Fruit fly (Drosophila melanogaster) whole organism, adult: Measurements from ENCODE around the gene CG43138.

Experiments
- CG11617 ChIP-seq: fragments of 200-800 bp; sonication (Bioruptor generic); optimal IDR thresholded peaks from 2 replicates; lab custom pipeline; 2017; ENCODE audit warnings: mild to moderate bottlenecking, missing biosample characterization, missing genetic modification reagents, missing genetic modification characterization
- CG12768 ChIP-seq: fragments of 200-800 bp; sonication (Bioruptor generic); optimal IDR thresholded peaks from 2 replicates; lab custom pipeline; 2017; ENCODE audit warnings: missing biosample characterization, missing genetic modification characterization, mild to moderate bottlenecking, moderate library complexity, missing genetic modification reagents
- CG1620 ChIP-seq: fragments of 200-800 bp; sonication (Bioruptor generic); optimal IDR thresholded peaks from 2 replicates; lab custom pipeline; 2016; ENCODE audit warnings: missing biosample characterization, missing genetic modification characterization
- CG33017 ChIP-seq: fragments of 200-800 bp; sonication (Bioruptor generic); optimal IDR thresholded peaks from 2 replicates; lab custom pipeline; 2018; ENCODE audit warnings: missing biosample characterization, mild to moderate bottlenecking, missing genetic modification characterization, moderate library complexity
- CG5204 ChIP-seq: fragments of 200-800 bp; sonication (Bioruptor generic); optimal IDR thresholded peaks from 2 replicates; lab custom pipeline; 2016; ENCODE audit warnings: missing biosample characterization, missing genetic modification characterization
- CG7101 ChIP-seq: fragments of 200-800 bp; sonication (Bioruptor generic); optimal IDR thresholded peaks from 2 replicates; lab custom pipeline; 2018; ENCODE audit warnings: missing biosample characterization, mild to moderate bottlenecking, missing genetic modification characterization, moderate library complexity
- Clk ChIP-seq: fragments of 200-800 bp; sonication (Bioruptor generic); optimal IDR thresholded peaks from 2 replicates; lab custom pipeline; 2017; ENCODE audit warnings: missing biosample characterization, missing genetic modification characterization
- Crg-1 ChIP-seq: fragments of 200-800 bp; sonication (Bioruptor generic); optimal IDR thresholded peaks from 2 replicates; lab custom pipeline; 2016; ENCODE audit warnings: missing biosample characterization, missing genetic modification characterization
- Hr96 ChIP-seq: fragments of 200-800 bp; sonication (Bioruptor generic); optimal IDR thresholded peaks from 2 replicates; lab custom pipeline; 2016; ENCODE audit warnings: missing biosample characterization, missing genetic modification characterization
- Mnt ChIP-seq: fragments of 200-800 bp; sonication (Bioruptor generic); optimal IDR thresholded peaks from 2 replicates; lab custom pipeline; 2016; ENCODE audit warnings: missing biosample characterization, mild to moderate bottlenecking, missing genetic modification characterization
- cic ChIP-seq: fragments of 200-800 bp; sonication (Bioruptor generic); optimal IDR thresholded peaks from 2 replicates; lab custom pipeline; 2017; ENCODE audit warnings: missing biosample characterization, mild to moderate bottlenecking, missing genetic modification characterization, moderate library complexity
- cnc ChIP-seq, 2 experiments: fragments of >200 bp; optimal IDR thresholded peaks; 2 replicates each; lab custom pipeline; 2017
- pad ChIP-seq: fragments of 200-800 bp; sonication (Bioruptor generic); optimal IDR thresholded peaks from 3 replicates; lab custom pipeline; 2017; ENCODE audit warnings: missing biosample characterization, missing genetic modification characterization, mild to moderate bottlenecking, moderate library complexity, missing genetic modification reagents
- tj ChIP-seq: fragments of 200-800 bp; sonication (Bioruptor generic); optimal IDR thresholded peaks from 3 replicates; lab custom pipeline; 2017; ENCODE audit warnings: missing biosample characterization, mild to moderate bottlenecking, missing genetic modification characterization, moderate library complexity

DNA sequence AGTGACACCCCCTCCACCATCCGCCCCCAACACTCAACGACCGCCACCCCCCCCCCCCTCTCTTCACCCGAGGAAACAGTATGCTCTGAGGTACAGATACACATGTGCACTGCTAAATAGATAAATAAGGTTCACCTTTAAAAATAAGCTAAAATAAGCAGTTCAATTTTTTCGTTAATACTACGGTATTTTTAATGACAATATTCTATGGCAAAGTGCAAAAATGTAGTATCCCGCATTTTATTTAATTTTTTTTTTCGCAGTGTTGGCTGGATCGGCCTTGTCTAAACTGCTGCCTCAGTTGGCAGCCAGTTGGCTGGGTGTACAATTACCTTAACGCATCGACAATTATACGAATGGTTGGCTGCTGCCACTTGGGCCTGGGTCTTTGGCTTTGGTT is 11.0 kb downstream of the CG43138 start:
- TF ChIP-seq cnc (optimal IDR thresholded peaks at IDR 0.05; lab: Kevin White, UChicago) (no peak), CG33017 (tag; lab: Kevin White, UChicago) (no peak), Mnt (GFP tag; lab: Kevin White, UChicago) (no peak), Hr96 (GFP tag; lab: Kevin White, UChicago) (no peak), CG11617 (no peak), Clk (GFP tag; lab: Kevin White, UChicago) (no peak), CG7101 (tag; lab: Kevin White, UChicago) (no peak), CG5204 (no peak), pad (GFP tag; lab: Kevin White, UChicago) (no peak), Crg-1 (GFP tag; lab: Kevin White, UChicago) (no peak), CG1620 (no peak), tj (GFP tag; lab: Kevin White, UChicago) (peak; percentile 10), cic (GFP tag; lab: Kevin White, UChicago) (no peak), CG12768 (GFP tag; lab: Kevin White, UChicago) (no peak)
